Worm (Caenorhabditis elegans) whole organism, L1 larva: ENCODE data around the gene grl-3.

Experiments used
- C34B4.2 ChIP-seq: sonication (generic microtip); optimal IDR thresholded peaks from 2 replicates; lab custom pipeline; 2017; ENCODE audit warnings: mild to moderate bottlenecking, missing genetic modification characterization, missing compliant biosample characterization
- aly-2 ChIP-seq: fragments of 150-350 bp; optimal IDR thresholded peaks from 2 replicates; lab custom pipeline; 2014; ENCODE audit warnings: missing biosample characterization, missing genetic modification characterization
- ama-1 ChIP-seq: fragments of 150-350 bp; optimal IDR thresholded peaks from 2 replicates; lab custom pipeline; 2014
- dpl-1 ChIP-seq, 3 experiments: fragments of 150-350 bp in 2 of 3; sonication (generic microtip) in 1 of 3; optimal IDR thresholded peaks; 2 replicates each; lab custom pipeline; 2014 to 2017; ENCODE audit warnings: missing biosample characterization in 3 of 3, missing genetic modification characterization in 3 of 3, missing genetic modification reagents in 3 of 3
- egl-27 ChIP-seq, 2 experiments: fragments of 150-350 bp in 1 of 2; sonication (generic microtip); optimal IDR thresholded peaks; 3 replicates each; lab custom pipeline; 2017 to 2018; ENCODE audit warnings: missing biosample characterization in 2 of 2, missing genetic modification characterization in 2 of 2, missing genetic modification reagents in 2 of 2
- elt-3 ChIP-seq, 6 experiments: fragments of 150-350 bp in 1 of 6; sonication (generic microtip); optimal IDR thresholded peaks; 2 replicates each; lab custom pipeline; 2017 to 2018; ENCODE audit warnings: missing biosample characterization in 6 of 6, missing genetic modification characterization in 6 of 6, inconsistent platforms in 1 of 6
- fkh-10 ChIP-seq: sonication (generic microtip); optimal IDR thresholded peaks from 2 replicates; lab custom pipeline; 2017; ENCODE audit warnings: missing biosample characterization, missing genetic modification reagents, missing genetic modification characterization
- fos-1 ChIP-seq: fragments of 150-350 bp; optimal IDR thresholded peaks from 2 replicates; lab custom pipeline; 2014; ENCODE audit warnings: missing biosample characterization, missing genetic modification characterization
- hlh-17 ChIP-seq: fragments of 200-800 bp; sonication (Bioruptor generic); optimal IDR thresholded peaks from 2 replicates; lab custom pipeline; 2018; ENCODE audit warnings: missing genetic modification characterization, mild to moderate bottlenecking, missing compliant biosample characterization, moderate library complexity, borderline replicate concordance
- hlh-4 ChIP-seq: sonication (generic microtip); optimal IDR thresholded peaks from 2 replicates; lab custom pipeline; 2016; ENCODE audit warnings: mild to moderate bottlenecking, missing genetic modification characterization, missing compliant biosample characterization
- irx-1 ChIP-seq: sonication (generic microtip); optimal IDR thresholded peaks from 2 replicates; lab custom pipeline; 2016; ENCODE audit warnings: missing genetic modification characterization, missing compliant biosample characterization
- lin-39 ChIP-seq: fragments of 150-350 bp; optimal IDR thresholded peaks from 2 replicates; lab custom pipeline; 2014; ENCODE audit warnings: missing biosample characterization, missing genetic modification reagents, missing genetic modification characterization
- snu-23 ChIP-seq: sonication (generic microtip); optimal IDR thresholded peaks from 2 replicates; lab custom pipeline; 2016; ENCODE audit warnings: missing genetic modification characterization, missing compliant biosample characterization
- tlp-1 ChIP-seq: fragments of 150-350 bp; optimal IDR thresholded peaks from 2 replicates; lab custom pipeline; 2014; ENCODE audit warnings: missing biosample characterization, missing genetic modification characterization

- TF ChIP-seq hlh-17, result no peak
- TF ChIP-seq fos-1, result no peak
- TF ChIP-seq lin-39 (tag; lab: Kevin White, UChicago), result no peak
- no peak for TF ChIP-seq elt-3 (tag; optimal IDR thresholded peaks at IDR 0.05; lab: Kevin White, UChicago)
- TF ChIP-seq dpl-1 (GFP tag; optimal IDR thresholded peaks at IDR 0.05; lab: Kevin White, UChicago), result no peak
- TF ChIP-seq egl-27 (tag; optimal IDR thresholded peaks at IDR 0.05; lab: Kevin White, UChicago), result no peak
- TF ChIP-seq C34B4.2, result no peak
- no peak for TF ChIP-seq aly-2 (tag; lab: Kevin White, UChicago)
- no peak for TF ChIP-seq hlh-4
- TF ChIP-seq irx-1 (tag; lab: Kevin White, UChicago), result no peak
- TF ChIP-seq tlp-1 (tag; lab: Kevin White, UChicago), result no peak
- no peak for TF ChIP-seq fkh-10 (GFP tag; lab: Kevin White, UChicago)
- TF ChIP-seq ama-1 (lab: Kevin White, UChicago), result no peak
- no peak for TF ChIP-seq snu-23 (GFP tag; lab: Kevin White, UChicago)
These were observed 3.7 kb downstream of the grl-3 start, which contains the start of gene deg-3 for ce11 chrV:11415059-11415458.
